Fruit fly (Drosophila melanogaster): ENCODE results near the gene sl.

Gene sl

DNA sequence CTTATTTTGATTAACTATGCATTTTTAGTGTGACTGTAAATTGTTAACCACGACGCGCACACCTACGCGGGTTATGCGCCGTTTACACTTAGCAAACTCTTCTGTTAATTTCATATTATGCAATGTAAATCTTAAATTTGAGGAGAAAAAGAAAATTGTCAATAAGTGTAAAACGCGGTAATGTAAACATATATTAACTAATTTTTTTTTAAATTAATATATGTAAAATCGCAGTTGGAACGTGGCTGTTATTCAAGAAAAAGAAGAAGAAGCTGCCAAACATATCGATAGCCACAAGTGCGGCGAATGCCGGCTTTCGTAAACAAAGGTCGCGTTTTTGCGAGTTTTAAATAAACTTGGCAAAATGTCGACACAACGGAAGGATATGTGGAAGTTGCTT is 41.3 kb downstream of the sl start, which contains the start of the genes TH1 and mei-41 (continued):
- TF ChIP-seq onecut (GFP tag; IDR thresholded peaks at IDR 0.05) = peak; percentile 76
- no peak for TF ChIP-seq CG7928 (GFP tag; optimal IDR thresholded peaks at IDR 0.05)
- TF ChIP-seq bbx (GFP tag; IDR thresholded peaks at IDR 0.05; ENCODE audit: partially characterized antibody) = 0 out of 2 replicates have a peak, but pooled peaks have one; percentile 12
- no peak for TF ChIP-seq CG4282 (GFP tag; optimal IDR thresholded peaks at IDR 0.05)
- peak; percentile 79 for TF ChIP-seq CG11723 (GFP tag; optimal IDR thresholded peaks at IDR 0.05)
- TF ChIP-seq Usf (GFP tag; optimal IDR thresholded peaks at IDR 0.05) = peak; percentile 86
- TF ChIP-seq trh (GFP tag; optimal IDR thresholded peaks at IDR 0.05) = peak; percentile 72
- peak; percentile 93 for TF ChIP-seq zen (tag; optimal IDR thresholded peaks at IDR 0.05)
- peak; percentile 96 for TF ChIP-seq CG14014 (GFP tag; IDR thresholded peaks at IDR 0.05)
- no peak for TF ChIP-seq fru (optimal IDR thresholded peaks at IDR 0.05)
- peak; percentile 48; the same call in 1 of the 3 replicates for TF ChIP-seq vnd (GFP tag; IDR thresholded peaks at IDR 0.05; ENCODE audit: partially characterized antibody)
- no peak for TF ChIP-seq ash1 (GFP tag; optimal IDR thresholded peaks at IDR 0.05)
- TF ChIP-seq YL-1 (GFP tag; optimal IDR thresholded peaks at IDR 0.05) = peak; percentile 75
- peak; percentile 91 for TF ChIP-seq Med (GFP tag)
- peak; percentile 58 for TF ChIP-seq kah (GFP tag; optimal IDR thresholded peaks at IDR 0.05)
- TF ChIP-seq CG10274 (GFP tag; optimal IDR thresholded peaks at IDR 0.05) = peak; percentile 19
- TF ChIP-seq ken (GFP tag; IDR thresholded peaks at IDR 0.05) = peak; percentile 96
- peak; percentile 55 for TF ChIP-seq CG8359 (GFP tag; optimal IDR thresholded peaks at IDR 0.05; ENCODE audit: borderline replicate concordance)
- TF ChIP-seq Doc2 (GFP tag; IDR thresholded peaks at IDR 0.05) = peak; percentile 79; the same call in 1 of the 2 replicates
- no peak for TF ChIP-seq lbe (GFP tag; optimal IDR thresholded peaks at IDR 0.05)
- TF ChIP-seq zfh1 (GFP tag; IDR thresholded peaks at IDR 0.05) = peak; percentile 96
- TF ChIP-seq CG2678 (tag; optimal IDR thresholded peaks at IDR 0.05) = no peak
- TF ChIP-seq Fer2 (tag; optimal IDR thresholded peaks at IDR 0.05) = peak; percentile 83
- peak; percentile 70 for TF ChIP-seq Adf1 (GFP tag; IDR thresholded peaks at IDR 0.05)
- no peak for TF ChIP-seq Stat92E (GFP tag; optimal IDR thresholded peaks at IDR 0.05)
- peak; percentile 41; the same call in 1 of the 2 replicates for TF ChIP-seq crol (GFP tag; IDR thresholded peaks at IDR 0.05)
- peak; percentile 91 for TF ChIP-seq CG10366 (GFP tag; IDR thresholded peaks at IDR 0.05)
- TF ChIP-seq D19A (tag; optimal IDR thresholded peaks at IDR 0.05) = no peak
- TF ChIP-seq CG30431 (GFP tag; optimal IDR thresholded peaks at IDR 0.05) = peak; percentile 88
- TF ChIP-seq wek (GFP tag; optimal IDR thresholded peaks at IDR 0.05) = no peak
- TF ChIP-seq dmrt11E (tag; optimal IDR thresholded peaks at IDR 0.05) = peak; percentile 95
- peak; percentile 87 for TF ChIP-seq fd3F (GFP tag; optimal IDR thresholded peaks at IDR 0.05)
- peak; percentile 92 for TF ChIP-seq Nf-YA (GFP tag; IDR thresholded peaks at IDR 0.05)
- peak; percentile 97 for TF ChIP-seq vvl (GFP tag; IDR thresholded peaks at IDR 0.05)
- peak; percentile 94 for TF ChIP-seq CG9932 (GFP tag; IDR thresholded peaks at IDR 0.05)
- peak; percentile 12 for TF ChIP-seq emc (GFP tag; optimal IDR thresholded peaks at IDR 0.05)
- TF ChIP-seq Ssrp (tag; optimal IDR thresholded peaks at IDR 0.05) = peak; percentile 93
- peak; percentile 97 for TF ChIP-seq ranshi (GFP tag; IDR thresholded peaks at IDR 0.05)
- TF ChIP-seq Spps (tag; optimal IDR thresholded peaks at IDR 0.05) = peak; percentile 75
- peak; percentile 52 for TF ChIP-seq CG6813 (GFP tag; optimal IDR thresholded peaks at IDR 0.05)
- TF ChIP-seq Awh (GFP tag; IDR thresholded peaks at IDR 0.05) = peak; percentile 96
- no peak for TF ChIP-seq prd (optimal IDR thresholded peaks at IDR 0.05)
- TF ChIP-seq prd (GFP tag; IDR thresholded peaks at IDR 0.05) = peak; percentile 98
- TF ChIP-seq zen2 (GFP tag; IDR thresholded peaks at IDR 0.05; ENCODE audit: partially characterized antibody) = no peak
- no peak for TF ChIP-seq B-H2 (GFP tag; optimal IDR thresholded peaks at IDR 0.05)
- TF ChIP-seq CG32767 (GFP tag; IDR thresholded peaks at IDR 0.05) = peak; percentile 91
- TF ChIP-seq ems (GFP tag; optimal IDR thresholded peaks at IDR 0.05) = peak; percentile 59
- peak; percentile 59 for TF ChIP-seq CG6654 (GFP tag; optimal IDR thresholded peaks at IDR 0.05)
- TF ChIP-seq TFAM (GFP tag; optimal IDR thresholded peaks at IDR 0.05) = no peak
- no peak for TF ChIP-seq CG42726 (GFP tag; IDR thresholded peaks at IDR 0.05; ENCODE audit: partially characterized antibody)
- peak; percentile 97 for TF ChIP-seq sob (GFP tag; IDR thresholded peaks at IDR 0.05)

Data from whole organism, embryonic.